Fruit fly (Drosophila melanogaster): ENCODE measurements around the gene CG9500.
A peak's percentile ranks its signal among the peaks of the same experiment; 100 is the strongest.

- TF ChIP-seq CG17328 (GFP tag; IDR thresholded peaks at IDR 0.05), result peak; percentile 37; the same call in 1 of the 2 replicates
- TF ChIP-seq luna (GFP tag; optimal IDR thresholded peaks at IDR 0.05), result peak; percentile 28
- no peak for TF ChIP-seq fd64A (GFP tag; optimal IDR thresholded peaks at IDR 0.05)
- peak; percentile 45 for TF ChIP-seq CoRest (tag; optimal IDR thresholded peaks at IDR 0.05)
- peak; percentile 68 for TF ChIP-seq CG15514 (GFP tag; optimal IDR thresholded peaks at IDR 0.05)
- TF ChIP-seq CG15073 (GFP tag; optimal IDR thresholded peaks at IDR 0.05), result no peak
- peak; percentile 64 for TF ChIP-seq pho (GFP tag; optimal IDR thresholded peaks at IDR 0.05)
- TF ChIP-seq Nf-YC (tag; optimal IDR thresholded peaks at IDR 0.05), result peak; percentile 10
- TF ChIP-seq CrebB (tag; optimal IDR thresholded peaks at IDR 0.05), result no peak
- TF ChIP-seq Mrtf (GFP tag; IDR thresholded peaks at IDR 0.05), result no peak; the same call in 2 of the 3 replicates
- TF ChIP-seq CG8765 (GFP tag; IDR thresholded peaks at IDR 0.05), result peak; percentile 37; the same call in 1 of the 2 replicates
- TF ChIP-seq Hmr (GFP tag; optimal IDR thresholded peaks at IDR 0.05), result peak; percentile 86
- TF ChIP-seq vvl (GFP tag; IDR thresholded peaks at IDR 0.05), result peak; percentile 55
- TF ChIP-seq nom (GFP tag; optimal IDR thresholded peaks at IDR 0.05), result no peak
These were observed 19.6 kb downstream of the CG9500 start, which contains the start of the genes Pez and Cpr for dm6 chr2L:6338367-6338975.

Data from whole organism, embryonic.